Worm (Caenorhabditis elegans) whole organism, early embryonic: ENCODE measurements around the gene sru-22.

ENCODE experiments used
- ceh-36 ChIP-seq: sonication (generic microtip); optimal IDR thresholded peaks from 2 replicates; lab custom pipeline; 2016; ENCODE audit warnings: missing genetic modification characterization, inconsistent platforms, missing compliant biosample characterization
- hmbx-1 ChIP-seq: sonication (generic microtip); optimal IDR thresholded peaks from 2 replicates; lab custom pipeline; 2016; ENCODE audit warnings: mild to moderate bottlenecking, missing genetic modification characterization, missing compliant biosample characterization
- hmg-4 ChIP-seq: fragments of 200-800 bp; sonication (Bioruptor generic); optimal IDR thresholded peaks from 2 replicates; lab custom pipeline; 2018; ENCODE audit warnings: mild to moderate bottlenecking, missing genetic modification characterization, missing compliant biosample characterization
- hnd-1 ChIP-seq: sonication (generic microtip); optimal IDR thresholded peaks from 2 replicates; lab custom pipeline; 2016; ENCODE audit warnings: missing genetic modification characterization, missing compliant biosample characterization
- tbx-11 ChIP-seq: fragments of 200-800 bp; sonication (Bioruptor generic); IDR thresholded peaks from 2 replicates; pipeline ENCODE4 v1.3.6; 2022; ENCODE audit warnings: missing genetic modification characterization, missing compliant biosample characterization

DNA sequence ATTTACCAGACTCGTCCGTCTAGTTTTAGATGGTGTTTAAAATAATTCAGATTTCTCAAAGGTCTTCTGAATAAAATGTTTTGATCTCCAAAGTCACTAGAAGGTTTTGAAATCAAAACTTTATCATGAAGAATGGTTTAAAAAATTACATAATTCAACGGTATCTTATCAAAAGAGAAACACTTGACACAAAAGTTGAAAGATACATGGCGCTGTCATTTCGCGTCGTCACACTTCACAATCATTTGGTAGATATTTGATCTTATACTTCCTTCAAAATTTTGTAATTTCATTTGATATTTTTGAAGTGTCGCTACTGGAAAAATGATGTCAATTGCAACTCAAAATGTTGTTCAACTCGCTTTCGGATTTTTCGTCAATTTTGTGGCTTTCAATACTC is 17.6 kb downstream of the sru-22 start, which contains the start of gene F36G9.3:
- TF ChIP-seq tbx-11 (GFP tag; lab: Robert Waterston, UW) (no peak), ceh-36 (tag; lab: Kevin White, UChicago) (no peak), hnd-1 (tag; lab: Kevin White, UChicago) (no peak), hmg-4 (GFP tag; lab: Kevin White, UChicago) (no peak), hmbx-1 (no peak)
